Fruit fly (Drosophila melanogaster) whole organism, embryonic: ENCODE data around the gene Adgf-D.

Experiments
- Atf6 ChIP-seq: fragments of 200-800 bp; sonication (Bioruptor generic); IDR thresholded peaks from 2 replicates; pipeline ENCODE4 v1.3.6; 2022; ENCODE audit warnings: missing biosample characterization, missing genetic modification characterization
- Bteb2 ChIP-seq: fragments of 200-800 bp; sonication (Bioruptor generic); optimal IDR thresholded peaks from 2 replicates; lab custom pipeline; 2016; ENCODE audit warnings: missing biosample characterization, missing genetic modification characterization
- CG10267 ChIP-seq: fragments of 200-800 bp; sonication (Bioruptor generic); optimal IDR thresholded peaks from 2 replicates; lab custom pipeline; 2018; ENCODE audit warnings: missing biosample characterization, mild to moderate bottlenecking, missing genetic modification characterization, moderate library complexity
- CG10321 ChIP-seq: fragments of 200-800 bp; sonication (Bioruptor generic); IDR thresholded peaks from 2 replicates; pipeline ENCODE4 v1.3.6; 2022; ENCODE audit warnings: missing biosample characterization, missing genetic modification characterization
- CG14014 ChIP-seq: fragments of 200-800 bp; sonication (Bioruptor generic); IDR thresholded peaks from 2 replicates; pipeline ENCODE4 v1.3.6; 2022; ENCODE audit warnings: missing biosample characterization, missing genetic modification characterization
- CG14441 ChIP-seq: fragments of 200-800 bp; sonication (Bioruptor generic); IDR thresholded peaks from 2 replicates; pipeline ENCODE4 v1.3.6; 2022; ENCODE audit warnings: missing biosample characterization, missing genetic modification characterization
- CG15011 ChIP-seq: fragments of 200-800 bp; sonication (Bioruptor generic); optimal IDR thresholded peaks from 3 replicates; lab custom pipeline; 2018; ENCODE audit warnings: missing biosample characterization, mild to moderate bottlenecking, missing genetic modification characterization
- CG17385 ChIP-seq: fragments of 200-800 bp; sonication (Bioruptor generic); optimal IDR thresholded peaks from 3 replicates; lab custom pipeline; 2018; ENCODE audit warnings: missing biosample characterization, mild to moderate bottlenecking, missing genetic modification characterization
- CG1792 ChIP-seq: fragments of 200-800 bp; sonication (Bioruptor generic); optimal IDR thresholded peaks from 2 replicates; lab custom pipeline; 2016; ENCODE audit warnings: missing biosample characterization, missing genetic modification characterization
- CG18262 ChIP-seq: fragments of 200-800 bp; optimal IDR thresholded peaks from 3 replicates; lab custom pipeline; 2019; ENCODE audit warnings: missing biosample characterization, mild to moderate bottlenecking, missing genetic modification characterization, moderate library complexity
- CG18599 ChIP-seq: fragments of 200-800 bp; sonication (Bioruptor generic); optimal IDR thresholded peaks from 3 replicates; lab custom pipeline; 2017; ENCODE audit warnings: missing biosample characterization, missing genetic modification characterization, mild to moderate bottlenecking, moderate library complexity, missing genetic modification reagents
- CG30403 ChIP-seq: fragments of 200-800 bp; sonication (Bioruptor generic); optimal IDR thresholded peaks from 3 replicates; lab custom pipeline; 2016; ENCODE audit warnings: missing biosample characterization, missing genetic modification characterization
- CG31365 ChIP-seq: fragments of 200-800 bp; sonication (Bioruptor generic); optimal IDR thresholded peaks from 2 replicates; lab custom pipeline; 2018; ENCODE audit warnings: missing biosample characterization, mild to moderate bottlenecking, missing genetic modification characterization
- CG3163 ChIP-seq: fragments of 200-800 bp; sonication (Bioruptor generic); optimal IDR thresholded peaks from 3 replicates; lab custom pipeline; 2016; ENCODE audit warnings: missing biosample characterization, missing genetic modification characterization
- CG32767 ChIP-seq: fragments of 200-800 bp; sonication (Bioruptor generic); IDR thresholded peaks from 2 replicates; pipeline ENCODE4 v1.3.6; 2022; ENCODE audit warnings: missing biosample characterization, missing genetic modification characterization
- CG32772 ChIP-seq: fragments of 200-800 bp; sonication (Bioruptor generic); IDR thresholded peaks from 2 replicates; pipeline ENCODE4 v1.3.6; 2022; ENCODE audit warnings: missing biosample characterization, missing genetic modification characterization
- CG3281 ChIP-seq: fragments of 200-800 bp; sonication (Bioruptor generic); optimal IDR thresholded peaks from 3 replicates; lab custom pipeline; 2017; ENCODE audit warnings: missing biosample characterization, mild to moderate bottlenecking, missing genetic modification characterization
- CG33213 ChIP-seq: fragments of 200-800 bp; sonication (Bioruptor generic); optimal IDR thresholded peaks from 3 replicates; lab custom pipeline; 2016; ENCODE audit warnings: missing biosample characterization, missing genetic modification characterization
- CG34376 ChIP-seq: fragments of 200-800 bp; sonication (Bioruptor generic); optimal IDR thresholded peaks from 2 replicates; lab custom pipeline; 2018; ENCODE audit warnings: missing biosample characterization, mild to moderate bottlenecking, missing genetic modification characterization
- CG4820 ChIP-seq: fragments of 200-800 bp; sonication (Bioruptor generic); optimal IDR thresholded peaks from 3 replicates; lab custom pipeline; 2016; ENCODE audit warnings: missing biosample characterization, missing genetic modification characterization
- CG6175 ChIP-seq: fragments of 200-800 bp; sonication (Bioruptor generic); IDR thresholded peaks from 3 replicates; pipeline ENCODE4 v1.3.6; 2022; ENCODE audit warnings: missing biosample characterization, missing genetic modification characterization
- CG6683 ChIP-seq: fragments of 200-800 bp; sonication (Bioruptor generic); optimal IDR thresholded peaks from 2 replicates; lab custom pipeline; 2017; ENCODE audit warnings: missing biosample characterization, mild to moderate bottlenecking, missing genetic modification characterization, missing genetic modification reagents
- CG8765 ChIP-seq: fragments of 200-800 bp; sonication (Bioruptor generic); IDR thresholded peaks from 2 replicates; pipeline ENCODE4 v1.3.6; 2022; ENCODE audit warnings: missing biosample characterization, missing genetic modification characterization
- CG9797 ChIP-seq: fragments of 200-800 bp; sonication (Bioruptor generic); optimal IDR thresholded peaks from 3 replicates; lab custom pipeline; 2018; ENCODE audit warnings: missing biosample characterization, mild to moderate bottlenecking, missing genetic modification characterization
- Doc2 ChIP-seq: fragments of 200-800 bp; sonication (Bioruptor generic); IDR thresholded peaks from 2 replicates; pipeline ENCODE4 v1.3.6; 2022; ENCODE audit warnings: missing biosample characterization, missing genetic modification characterization
- ERR ChIP-seq: fragments of 200-800 bp; sonication (Bioruptor generic); optimal IDR thresholded peaks from 2 replicates; lab custom pipeline; 2016; ENCODE audit warnings: missing biosample characterization, missing genetic modification characterization
- Ets65A ChIP-seq: fragments of 200-800 bp; sonication (Bioruptor generic); peaks from one replicate; lab custom pipeline; 2016; ENCODE audit warnings: missing biosample characterization, missing genetic modification characterization
- Ets97D ChIP-seq: fragments of 200-800 bp; sonication (Bioruptor generic); optimal IDR thresholded peaks from 3 replicates; lab custom pipeline; 2016; ENCODE audit warnings: missing biosample characterization, missing genetic modification characterization
- HmgZ ChIP-seq: fragments of 200-800 bp; sonication (Bioruptor generic); optimal IDR thresholded peaks from 2 replicates; lab custom pipeline; 2018; ENCODE audit warnings: missing biosample characterization, mild to moderate bottlenecking, missing genetic modification characterization
- Lim3 ChIP-seq: fragments of 200-800 bp; sonication (Bioruptor generic); IDR thresholded peaks from 2 replicates; pipeline ENCODE4 v1.3.6; 2022; ENCODE audit warnings: missing biosample characterization, missing genetic modification characterization
- Meics ChIP-seq: fragments of 200-800 bp; sonication (Bioruptor generic); optimal IDR thresholded peaks from 2 replicates; lab custom pipeline; 2017; ENCODE audit warnings: missing biosample characterization, mild to moderate bottlenecking, missing genetic modification characterization
- Mes4 ChIP-seq: fragments of 200-800 bp; sonication (Bioruptor generic); optimal IDR thresholded peaks from 2 replicates; lab custom pipeline; 2016; ENCODE audit warnings: missing biosample characterization, missing genetic modification characterization
- Opbp ChIP-seq: fragments of 200-800 bp; sonication (Bioruptor generic); IDR thresholded peaks from 3 replicates; pipeline ENCODE4 v1.3.6; 2022; ENCODE audit warnings: missing biosample characterization, missing genetic modification characterization; ENCODE audit not compliant: partially characterized antibody
- Sox102F ChIP-seq: fragments of 200-800 bp; sonication (Bioruptor generic); optimal IDR thresholded peaks from 2 replicates; lab custom pipeline; 2018; ENCODE audit warnings: missing biosample characterization, mild to moderate bottlenecking, missing genetic modification characterization, moderate library complexity
- Xbp1 ChIP-seq: fragments of 200-800 bp; sonication (Bioruptor generic); optimal IDR thresholded peaks from 3 replicates; lab custom pipeline; 2016; ENCODE audit warnings: missing biosample characterization, mild to moderate bottlenecking, missing genetic modification characterization
- al ChIP-seq: fragments of 200-800 bp; sonication (Bioruptor generic); IDR thresholded peaks from 2 replicates; pipeline ENCODE4 v1.3.6; 2022; ENCODE audit warnings: missing biosample characterization, missing genetic modification characterization
- bowl ChIP-seq: fragments of 200-800 bp; sonication (Bioruptor generic); IDR thresholded peaks from 2 replicates; pipeline ENCODE4 v1.3.6; 2022; ENCODE audit warnings: missing biosample characterization, missing genetic modification characterization
- corto ChIP-seq: fragments of 200-800 bp; sonication (Bioruptor generic); optimal IDR thresholded peaks from 2 replicates; lab custom pipeline; 2016; ENCODE audit warnings: missing biosample characterization, mild to moderate bottlenecking, missing genetic modification characterization, moderate library complexity
- danr ChIP-seq: fragments of 200-800 bp; sonication (Bioruptor generic); IDR thresholded peaks from 2 replicates; pipeline ENCODE4 v1.3.6; 2022; ENCODE audit warnings: missing biosample characterization, missing genetic modification characterization
- dysf ChIP-seq: fragments of 200-800 bp; sonication (Bioruptor generic); IDR thresholded peaks from 3 replicates; pipeline ENCODE4 v1.3.6; 2022; ENCODE audit warnings: missing biosample characterization, missing genetic modification characterization
- fd102C ChIP-seq: fragments of 200-800 bp; sonication (Bioruptor generic); optimal IDR thresholded peaks from 2 replicates; lab custom pipeline; 2018; ENCODE audit warnings: missing biosample characterization, mild to moderate bottlenecking, missing genetic modification characterization, moderate library complexity
- fru ChIP-seq: fragments of >200 bp; optimal IDR thresholded peaks from 2 replicates; lab custom pipeline; 2017
- gro ChIP-seq: fragments of 200-800 bp; sonication (Bioruptor generic); optimal IDR thresholded peaks from 2 replicates; lab custom pipeline; 2016; ENCODE audit warnings: missing biosample characterization, missing genetic modification characterization
- kah ChIP-seq: fragments of 200-800 bp; sonication (Bioruptor generic); optimal IDR thresholded peaks from 2 replicates; lab custom pipeline; 2018; ENCODE audit warnings: missing biosample characterization, mild to moderate bottlenecking, missing genetic modification characterization
- knrl ChIP-seq: fragments of 200-800 bp; sonication (Bioruptor generic); IDR thresholded peaks from 3 replicates; pipeline ENCODE4 v1.3.6; 2022; ENCODE audit warnings: missing biosample characterization, missing genetic modification characterization; ENCODE audit not compliant: partially characterized antibody
- luna ChIP-seq: fragments of 200-800 bp; sonication (Bioruptor generic); optimal IDR thresholded peaks from 2 replicates; lab custom pipeline; 2016; ENCODE audit warnings: missing biosample characterization, missing genetic modification characterization
- pb ChIP-seq: fragments of 200-800 bp; sonication (Bioruptor generic); optimal IDR thresholded peaks from 3 replicates; lab custom pipeline; 2016; ENCODE audit warnings: missing biosample characterization, missing genetic modification characterization
- pho ChIP-seq: fragments of 200-800 bp; sonication (Bioruptor generic); optimal IDR thresholded peaks from 2 replicates; lab custom pipeline; 2016; ENCODE audit warnings: missing biosample characterization, missing genetic modification characterization
- sens ChIP-seq: fragments of 200-800 bp; sonication (Bioruptor generic); peaks from one replicate; lab custom pipeline; 2016; ENCODE audit warnings: missing biosample characterization, missing genetic modification characterization
- sqz ChIP-seq: fragments of 200-800 bp; sonication (Bioruptor generic); optimal IDR thresholded peaks from 3 replicates; lab custom pipeline; 2018; ENCODE audit warnings: missing biosample characterization, mild to moderate bottlenecking, missing genetic modification characterization
- tio ChIP-seq: fragments of 200-800 bp; sonication (Bioruptor generic); optimal IDR thresholded peaks from 2 replicates; lab custom pipeline; 2017; ENCODE audit warnings: missing biosample characterization, missing genetic modification characterization, inconsistent platforms
- zfh1 ChIP-seq: fragments of 200-800 bp; sonication (Bioruptor generic); IDR thresholded peaks from 3 replicates; pipeline ENCODE4 v1.3.6; 2022; ENCODE audit warnings: missing biosample characterization, missing genetic modification characterization
- zfh2 ChIP-seq: fragments of 200-800 bp; sonication (Bioruptor generic); optimal IDR thresholded peaks from 2 replicates; lab custom pipeline; 2016; ENCODE audit warnings: missing biosample characterization, missing genetic modification characterization

Gene Adgf-D

dm6 chr3R:13710645-13711044 is 5.4 kb upstream of the Adgf-D start (continued):
- no peak for TF ChIP-seq pb
- TF ChIP-seq CG15011 (GFP tag; lab: Kevin White, UChicago): no peak
- TF ChIP-seq knrl: peak; percentile 37
- TF ChIP-seq bowl (GFP tag; lab: Robert Waterston, UW): no peak
- TF ChIP-seq Doc2: no peak
- peak; percentile 70 for TF ChIP-seq sens (GFP tag; lab: Kevin White, UChicago)
- TF ChIP-seq HmgZ (tag; lab: Kevin White, UChicago): peak; percentile 21
- TF ChIP-seq CG14441 (GFP tag; lab: Robert Waterston, UW): no peak
- no peak for TF ChIP-seq luna (GFP tag; lab: Kevin White, UChicago)
- TF ChIP-seq CG32767 (GFP tag; lab: Robert Waterston, UW): 0 out of 2 replicates have a peak, but pooled peaks have one; percentile 36
- TF ChIP-seq CG10321: no peak
- no peak for TF ChIP-seq Sox102F (GFP tag; lab: Kevin White, UChicago)
- 0 out of 2 replicates have a peak, but pooled peaks have one; percentile 7 for TF ChIP-seq al
- no peak for TF ChIP-seq danr
- TF ChIP-seq CG8765 (GFP tag; lab: Robert Waterston, UW): no peak
- TF ChIP-seq tio (GFP tag; lab: Kevin White, UChicago): no peak
- TF ChIP-seq CG18262 (tag; lab: Kevin White, UChicago): no peak
- TF ChIP-seq fd102C (GFP tag; lab: Kevin White, UChicago): no peak
- TF ChIP-seq CG33213 (GFP tag; lab: Kevin White, UChicago): no peak
- TF ChIP-seq CG6683 (GFP tag; lab: Kevin White, UChicago): no peak
- TF ChIP-seq dysf (GFP tag; lab: Robert Waterston, UW): peak; percentile 6; the same call in 1 of the 3 replicates
- 0 out of 3 replicates have a peak, but pooled peaks have one; percentile 32 for TF ChIP-seq Opbp
- no peak for TF ChIP-seq Ets97D (GFP tag; lab: Kevin White, UChicago)
- TF ChIP-seq zfh1 (GFP tag; lab: Robert Waterston, UW): peak; percentile 45; the same call in 1 of the 3 replicates
- peak; percentile 23 for TF ChIP-seq Meics (GFP tag; lab: Kevin White, UChicago)
- peak; percentile 61 for TF ChIP-seq CG3281 (GFP tag; lab: Kevin White, UChicago)
- TF ChIP-seq kah (GFP tag; lab: Kevin White, UChicago): no peak
- no peak for TF ChIP-seq fru (lab: Kevin White, UChicago)
- no peak for TF ChIP-seq CG1792 (GFP tag; lab: Kevin White, UChicago)
- peak; percentile 1 for TF ChIP-seq CG31365 (tag; lab: Kevin White, UChicago)
- no peak for TF ChIP-seq CG3163 (GFP tag; lab: Kevin White, UChicago)
- TF ChIP-seq sqz (GFP tag; lab: Kevin White, UChicago): peak; percentile 52
- TF ChIP-seq Lim3 (GFP tag; lab: Robert Waterston, UW): no peak
- TF ChIP-seq ERR (GFP tag; lab: Kevin White, UChicago): peak; percentile 12
- TF ChIP-seq zfh2 (GFP tag; lab: Kevin White, UChicago): no peak
- no peak for TF ChIP-seq corto (GFP tag; lab: Kevin White, UChicago)
- peak; percentile 13 for TF ChIP-seq CG18599 (GFP tag; lab: Kevin White, UChicago)
- peak; percentile 26; the same call in 1 of the 2 replicates for TF ChIP-seq CG14014 (GFP tag; lab: Robert Waterston, UW)
- TF ChIP-seq Atf6 (GFP tag; lab: Robert Waterston, UW): no peak
- peak; percentile 55 for TF ChIP-seq Ets65A (GFP tag; lab: Kevin White, UChicago)
- peak; percentile 2 for TF ChIP-seq Xbp1 (GFP tag; lab: Kevin White, UChicago)
- peak; percentile 7 for TF ChIP-seq CG17385 (GFP tag; lab: Kevin White, UChicago)
- no peak for TF ChIP-seq CG6175 (GFP tag; lab: Robert Waterston, UW)
- TF ChIP-seq CG9797: peak; percentile 15
- peak; percentile 17 for TF ChIP-seq gro (GFP tag; lab: Kevin White, UChicago)
- peak; percentile 16 for TF ChIP-seq CG30403 (GFP tag; lab: Kevin White, UChicago)
- TF ChIP-seq CG10267 (tag; lab: Kevin White, UChicago): peak; percentile 1
- no peak for TF ChIP-seq CG34376 (GFP tag; lab: Kevin White, UChicago)
- peak; percentile 55 for TF ChIP-seq CG32772
- TF ChIP-seq Bteb2: no peak
- no peak for TF ChIP-seq CG4820 (GFP tag; lab: Kevin White, UChicago)
- TF ChIP-seq Mes4 (GFP tag; lab: Kevin White, UChicago): no peak
- no peak for TF ChIP-seq pho
